Fruit fly (Drosophila melanogaster): ENCODE measurements around the gene Eip74EF.

Eip74EF gene

dm6 chr3L:17652878-17653700 is 34.0 kb upstream of the Eip74EF start (continued):
- peak; percentile 59 for TF ChIP-seq Ada2b (GFP tag; IDR thresholded peaks at IDR 0.05)
- TF ChIP-seq D19B (GFP tag; optimal IDR thresholded peaks at IDR 0.05): no peak
- 0 out of 2 replicates have a peak, but pooled peaks have one; percentile 25 for TF ChIP-seq CG11085 (GFP tag; IDR thresholded peaks at IDR 0.05)
- peak; percentile 85 for TF ChIP-seq crol (GFP tag; IDR thresholded peaks at IDR 0.05)
- TF ChIP-seq phol (tag; optimal IDR thresholded peaks at IDR 0.05): peak; percentile 29
- TF ChIP-seq CG14014 (GFP tag; IDR thresholded peaks at IDR 0.05): peak; percentile 37; the same call in 1 of the 2 replicates
- TF ChIP-seq fd3F (GFP tag; optimal IDR thresholded peaks at IDR 0.05): no peak
- peak; percentile 47; the same call in 1 of the 2 replicates for TF ChIP-seq cas (GFP tag; IDR thresholded peaks at IDR 0.05)
- peak; percentile 72 for TF ChIP-seq Nf-YA (GFP tag; IDR thresholded peaks at IDR 0.05)
- TF ChIP-seq jigr1 (GFP tag; IDR thresholded peaks at IDR 0.05): no peak
- TF ChIP-seq chif (GFP tag; optimal IDR thresholded peaks at IDR 0.05): peak in 1 of 2 experiments; percentile 75
- no peak for TF ChIP-seq Dref (GFP tag; IDR thresholded peaks at IDR 0.05)
- no peak for TF ChIP-seq insv (GFP tag; optimal IDR thresholded peaks at IDR 0.05)
- TF ChIP-seq TFAM (GFP tag; optimal IDR thresholded peaks at IDR 0.05): no peak
- TF ChIP-seq HHEX (GFP tag; optimal IDR thresholded peaks at IDR 0.05): peak; percentile 33
- TF ChIP-seq crc (GFP tag; optimal IDR thresholded peaks at IDR 0.05): peak; percentile 45
- no peak for TF ChIP-seq CG6854 (GFP tag; optimal IDR thresholded peaks at IDR 0.05)
- TF ChIP-seq Ssrp (tag; optimal IDR thresholded peaks at IDR 0.05): peak; percentile 20
- peak; percentile 40 for TF ChIP-seq scrt (GFP tag; optimal IDR thresholded peaks at IDR 0.05)
- TF ChIP-seq exex (tag; optimal IDR thresholded peaks at IDR 0.05): peak; percentile 4
- TF ChIP-seq Trl (optimal IDR thresholded peaks at IDR 0.05): peak in 1 of 2 experiments; percentile 17
- TF ChIP-seq Trl (GFP tag; optimal IDR thresholded peaks at IDR 0.05): peak; percentile 76
- no peak for TF ChIP-seq cg (GFP tag; optimal IDR thresholded peaks at IDR 0.05)
- TF ChIP-seq pzg (GFP tag; optimal IDR thresholded peaks at IDR 0.05): no peak
- peak; percentile 29 for TF ChIP-seq CG14965 (GFP tag; optimal IDR thresholded peaks at IDR 0.05; ENCODE audit: borderline replicate concordance)
- TF ChIP-seq CG18764 (GFP tag; optimal IDR thresholded peaks at IDR 0.05): peak; percentile 44
- peak; percentile 8 for TF ChIP-seq gsb-n (tag; optimal IDR thresholded peaks at IDR 0.05)
- TF ChIP-seq CG10274 (GFP tag; optimal IDR thresholded peaks at IDR 0.05): peak; percentile 10
- TF ChIP-seq Bgb (GFP tag; IDR thresholded peaks at IDR 0.05; ENCODE audit: partially characterized antibody): peak; percentile 16; the same call in 1 of the 2 replicates
- TF ChIP-seq Mrtf (GFP tag; IDR thresholded peaks at IDR 0.05): peak; percentile 28; the same call in 1 of the 3 replicates
- peak; percentile 63 for TF ChIP-seq Meics (GFP tag; optimal IDR thresholded peaks at IDR 0.05)
- peak; percentile 69; the same call in 1 of the 2 replicates for TF ChIP-seq HLH3B (GFP tag; IDR thresholded peaks at IDR 0.05)
- 0 out of 2 replicates have a peak, but pooled peaks have one; percentile 34 for TF ChIP-seq Ptx1 (GFP tag; IDR thresholded peaks at IDR 0.05)
- TF ChIP-seq Dll (GFP tag; IDR thresholded peaks at IDR 0.05; ENCODE audit: partially characterized antibody): no peak
- peak; percentile 69 for TF ChIP-seq BtbVII (GFP tag; optimal IDR thresholded peaks at IDR 0.05)
- TF ChIP-seq toy (GFP tag; IDR thresholded peaks at IDR 0.05): peak; percentile 61; the same call in 1 of the 2 replicates
- TF ChIP-seq bbx (GFP tag; IDR thresholded peaks at IDR 0.05; ENCODE audit: partially characterized antibody): 0 out of 2 replicates have a peak, but pooled peaks have one; percentile 28
- TF ChIP-seq Fer1 (GFP tag; optimal IDR thresholded peaks at IDR 0.05): peak; percentile 76
- no peak for TF ChIP-seq Elba2 (GFP tag; optimal IDR thresholded peaks at IDR 0.05)
- peak; percentile 39; the same call in 1 of the 2 replicates for TF ChIP-seq CG31224 (GFP tag; IDR thresholded peaks at IDR 0.05)
- peak; percentile 74 for TF ChIP-seq vvl (GFP tag; IDR thresholded peaks at IDR 0.05)
- peak; percentile 75 for TF ChIP-seq CG2875 (GFP tag; optimal IDR thresholded peaks at IDR 0.05)
- peak; percentile 71 for TF ChIP-seq caup (GFP tag; optimal IDR thresholded peaks at IDR 0.05; ENCODE audit: severe bottlenecking)
- no peak for TF ChIP-seq CG7745 (tag; optimal IDR thresholded peaks at IDR 0.05)
- no peak for TF ChIP-seq dpn (GFP tag; optimal IDR thresholded peaks at IDR 0.05)
- TF ChIP-seq al (GFP tag; IDR thresholded peaks at IDR 0.05): peak; percentile 29; the same call in 1 of the 2 replicates
- TF ChIP-seq dm (GFP tag; optimal IDR thresholded peaks at IDR 0.05): no peak
- TF ChIP-seq CG4820 (GFP tag; optimal IDR thresholded peaks at IDR 0.05): peak; percentile 45
